Fruit fly (Drosophila melanogaster) whole organism, embryonic: Measurements from ENCODE around the gene eloF.

Experiments
- ATbp ChIP-seq: fragments of 200-800 bp; sonication (Bioruptor generic); optimal IDR thresholded peaks from 2 replicates; lab custom pipeline; 2017; ENCODE audit warnings: missing biosample characterization, mild to moderate bottlenecking, missing genetic modification characterization, missing genetic modification reagents
- C15 ChIP-seq: fragments of 200-800 bp; sonication (Bioruptor generic); IDR thresholded peaks from 3 replicates; pipeline ENCODE4 v1.3.6; 2022; ENCODE audit warnings: missing biosample characterization, missing genetic modification characterization
- CG10431 ChIP-seq: fragments of 200-800 bp; sonication (Bioruptor generic); optimal IDR thresholded peaks from 3 replicates; lab custom pipeline; 2018; ENCODE audit warnings: missing biosample characterization, mild to moderate bottlenecking, missing genetic modification characterization
- CG14965 ChIP-seq: fragments of 200-800 bp; sonication (Bioruptor generic); optimal IDR thresholded peaks from 2 replicates; lab custom pipeline; 2016; ENCODE audit warnings: missing biosample characterization, missing genetic modification characterization, borderline replicate concordance
- CG1603 ChIP-seq: fragments of 200-800 bp; sonication (Bioruptor generic); optimal IDR thresholded peaks from 2 replicates; lab custom pipeline; 2019; ENCODE audit warnings: missing biosample characterization, mild to moderate bottlenecking, missing genetic modification characterization, moderate library complexity
- CG31365 ChIP-seq: fragments of 200-800 bp; sonication (Bioruptor generic); optimal IDR thresholded peaks from 2 replicates; lab custom pipeline; 2018; ENCODE audit warnings: missing biosample characterization, mild to moderate bottlenecking, missing genetic modification characterization
- CG34224 ChIP-seq: fragments of 200-800 bp; sonication (Bioruptor generic); IDR thresholded peaks from 3 replicates; pipeline ENCODE4 v1.3.6; 2022; ENCODE audit warnings: missing biosample characterization, missing genetic modification characterization; ENCODE audit not compliant: partially characterized antibody
- CG3838 ChIP-seq: fragments of 200-800 bp; sonication (Bioruptor generic); optimal IDR thresholded peaks from 3 replicates; lab custom pipeline; 2016; ENCODE audit warnings: missing biosample characterization, missing genetic modification characterization
- CG4854 ChIP-seq: fragments of 200-800 bp; sonication (Bioruptor generic); optimal IDR thresholded peaks from 2 replicates; lab custom pipeline; 2016; ENCODE audit warnings: missing biosample characterization, missing genetic modification characterization, inconsistent platforms
- CG7987 ChIP-seq: fragments of 200-800 bp; sonication (Bioruptor generic); optimal IDR thresholded peaks from 2 replicates; lab custom pipeline; 2018; ENCODE audit warnings: missing biosample characterization, mild to moderate bottlenecking, missing genetic modification characterization, moderate library complexity
- CG8388 ChIP-seq: fragments of 200-800 bp; sonication (Bioruptor generic); optimal IDR thresholded peaks from 2 replicates; lab custom pipeline; 2019; ENCODE audit warnings: missing biosample characterization, mild to moderate bottlenecking, missing genetic modification characterization, moderate library complexity
- Dfd ChIP-seq, 2 experiments: fragments of >200 bp; optimal IDR thresholded peaks; 2 replicates each; lab custom pipeline; 2017; ENCODE audit warnings: missing biosample characterization in 2 of 2, missing genetic modification characterization in 2 of 2
- Dip3 ChIP-seq: fragments of 200-800 bp; sonication (Bioruptor generic); optimal IDR thresholded peaks from 3 replicates; lab custom pipeline; 2016; ENCODE audit warnings: missing biosample characterization, missing genetic modification characterization
- Dref ChIP-seq: fragments of 200-800 bp; sonication (Bioruptor generic); IDR thresholded peaks from 2 replicates; pipeline ENCODE4 v1.3.6; 2022; ENCODE audit warnings: missing biosample characterization, missing genetic modification characterization
- E2f1 ChIP-seq: fragments of 200-800 bp; sonication (Bioruptor generic); IDR thresholded peaks from 2 replicates; pipeline ENCODE4 v1.3.6; 2022; ENCODE audit warnings: missing biosample characterization, missing genetic modification characterization
- HLH3B ChIP-seq: fragments of 200-800 bp; sonication (Bioruptor generic); IDR thresholded peaks from 2 replicates; pipeline ENCODE4 v1.3.6; 2022; ENCODE audit warnings: missing biosample characterization, missing genetic modification characterization
- HmgZ ChIP-seq: fragments of 200-800 bp; sonication (Bioruptor generic); optimal IDR thresholded peaks from 2 replicates; lab custom pipeline; 2018; ENCODE audit warnings: missing biosample characterization, mild to moderate bottlenecking, missing genetic modification characterization
- Hr51 ChIP-seq, 2 experiments: fragments of 200-800 bp; sonication (Bioruptor generic); optimal IDR thresholded peaks; 2 replicates in 1 of 2; 3 replicates in 1 of 2; lab custom pipeline; 2016 to 2018; ENCODE audit warnings: missing biosample characterization in 2 of 2, missing genetic modification characterization in 2 of 2, mild to moderate bottlenecking in 1 of 2, moderate library complexity in 1 of 2
- Med ChIP-seq: fragments of 200-800 bp; sonication (Bioruptor generic); peaks from one replicate; lab custom pipeline; 2016; ENCODE audit warnings: missing biosample characterization, missing genetic modification characterization, mild to moderate bottlenecking, inconsistent platforms, moderate library complexity
- NK7.1 ChIP-seq: fragments of 200-800 bp; sonication (Bioruptor generic); optimal IDR thresholded peaks from 3 replicates; lab custom pipeline; 2016; ENCODE audit warnings: missing biosample characterization, missing genetic modification characterization
- Opbp ChIP-seq: fragments of 200-800 bp; sonication (Bioruptor generic); IDR thresholded peaks from 3 replicates; pipeline ENCODE4 v1.3.6; 2022; ENCODE audit warnings: missing biosample characterization, missing genetic modification characterization; ENCODE audit not compliant: partially characterized antibody
- Tbp ChIP-seq: fragments of >200 bp; optimal IDR thresholded peaks from 2 replicates; lab custom pipeline; 2018; ENCODE audit warnings: missing biosample characterization, missing genetic modification characterization
- ash1 ChIP-seq: fragments of 200-800 bp; sonication (Bioruptor generic); optimal IDR thresholded peaks from 2 replicates; lab custom pipeline; 2018; ENCODE audit warnings: missing biosample characterization, mild to moderate bottlenecking, missing genetic modification characterization
- bsh ChIP-seq, 2 experiments: fragments of 200-800 bp; sonication (Bioruptor generic); optimal IDR thresholded peaks; 2 replicates each; lab custom pipeline; 2017 to 2018; ENCODE audit warnings: mild to moderate bottlenecking in 2 of 2, missing biosample characterization in 2 of 2, missing genetic modification characterization in 2 of 2, moderate library complexity in 1 of 2
- ci ChIP-seq: fragments of 200-800 bp; sonication (Bioruptor generic); IDR thresholded peaks from 3 replicates; pipeline ENCODE4 v1.3.6; 2022; ENCODE audit warnings: missing biosample characterization, missing genetic modification characterization
- disco-r ChIP-seq: fragments of 200-800 bp; sonication (Bioruptor generic); optimal IDR thresholded peaks from 2 replicates; lab custom pipeline; 2016; ENCODE audit warnings: missing biosample characterization, missing genetic modification characterization
- dpn ChIP-seq, 2 experiments: fragments of 200-800 bp; sonication (Bioruptor generic); optimal IDR thresholded peaks; 3 replicates each; lab custom pipeline; 2016; ENCODE audit warnings: missing biosample characterization in 2 of 2, missing genetic modification characterization in 2 of 2
- emc ChIP-seq: fragments of 200-800 bp; sonication (Bioruptor generic); optimal IDR thresholded peaks from 2 replicates; lab custom pipeline; 2016; ENCODE audit warnings: missing biosample characterization, missing genetic modification characterization
- gsb ChIP-seq: fragments of 200-800 bp; sonication (Bioruptor generic); IDR thresholded peaks from 2 replicates; pipeline ENCODE4 v1.3.6; 2022; ENCODE audit warnings: missing biosample characterization, missing genetic modification characterization
- kay ChIP-seq: fragments of 200-800 bp; sonication (Bioruptor generic); optimal IDR thresholded peaks from 2 replicates; lab custom pipeline; 2016; ENCODE audit warnings: missing biosample characterization, missing genetic modification characterization
- ken ChIP-seq: fragments of 200-800 bp; sonication (Bioruptor generic); IDR thresholded peaks from 3 replicates; pipeline ENCODE4 v1.3.6; 2022; ENCODE audit warnings: missing biosample characterization, missing genetic modification characterization
- org-1 ChIP-seq: fragments of 200-800 bp; sonication (Bioruptor generic); optimal IDR thresholded peaks from 2 replicates; lab custom pipeline; 2017; ENCODE audit warnings: missing biosample characterization, missing genetic modification characterization
- phol ChIP-seq: fragments of 200-800 bp; sonication (Bioruptor generic); optimal IDR thresholded peaks from 3 replicates; lab custom pipeline; 2018; ENCODE audit warnings: missing biosample characterization, mild to moderate bottlenecking, missing genetic modification characterization, moderate library complexity
- repo ChIP-seq: fragments of 200-800 bp; sonication (Bioruptor generic); optimal IDR thresholded peaks from 2 replicates; lab custom pipeline; 2016; ENCODE audit warnings: missing biosample characterization, missing genetic modification characterization
- sd ChIP-seq: fragments of 200-800 bp; sonication (Bioruptor generic); optimal IDR thresholded peaks from 3 replicates; lab custom pipeline; 2018; ENCODE audit warnings: missing biosample characterization, mild to moderate bottlenecking, missing genetic modification characterization, moderate library complexity
- sens-2 ChIP-seq: fragments of 200-800 bp; sonication (Bioruptor generic); IDR thresholded peaks from 2 replicates; pipeline ENCODE4 v1.3.6; 2022; ENCODE audit warnings: missing biosample characterization, missing genetic modification characterization
- sima ChIP-seq: fragments of 200-800 bp; sonication (Bioruptor generic); optimal IDR thresholded peaks from 2 replicates; lab custom pipeline; 2016; ENCODE audit warnings: missing biosample characterization, missing genetic modification characterization
- sisA ChIP-seq: fragments of 200-800 bp; sonication (Bioruptor generic); IDR thresholded peaks from 2 replicates; pipeline ENCODE4 v1.3.6; 2022; ENCODE audit warnings: missing biosample characterization, missing genetic modification characterization
- ssp ChIP-seq: fragments of 200-800 bp; sonication (Bioruptor generic); IDR thresholded peaks from 2 replicates; pipeline ENCODE4 v1.3.6; 2022; ENCODE audit warnings: missing biosample characterization, missing genetic modification characterization
- zfh1 ChIP-seq: fragments of 200-800 bp; sonication (Bioruptor generic); IDR thresholded peaks from 3 replicates; pipeline ENCODE4 v1.3.6; 2022; ENCODE audit warnings: missing biosample characterization, missing genetic modification characterization

Gene eloF

DNA sequence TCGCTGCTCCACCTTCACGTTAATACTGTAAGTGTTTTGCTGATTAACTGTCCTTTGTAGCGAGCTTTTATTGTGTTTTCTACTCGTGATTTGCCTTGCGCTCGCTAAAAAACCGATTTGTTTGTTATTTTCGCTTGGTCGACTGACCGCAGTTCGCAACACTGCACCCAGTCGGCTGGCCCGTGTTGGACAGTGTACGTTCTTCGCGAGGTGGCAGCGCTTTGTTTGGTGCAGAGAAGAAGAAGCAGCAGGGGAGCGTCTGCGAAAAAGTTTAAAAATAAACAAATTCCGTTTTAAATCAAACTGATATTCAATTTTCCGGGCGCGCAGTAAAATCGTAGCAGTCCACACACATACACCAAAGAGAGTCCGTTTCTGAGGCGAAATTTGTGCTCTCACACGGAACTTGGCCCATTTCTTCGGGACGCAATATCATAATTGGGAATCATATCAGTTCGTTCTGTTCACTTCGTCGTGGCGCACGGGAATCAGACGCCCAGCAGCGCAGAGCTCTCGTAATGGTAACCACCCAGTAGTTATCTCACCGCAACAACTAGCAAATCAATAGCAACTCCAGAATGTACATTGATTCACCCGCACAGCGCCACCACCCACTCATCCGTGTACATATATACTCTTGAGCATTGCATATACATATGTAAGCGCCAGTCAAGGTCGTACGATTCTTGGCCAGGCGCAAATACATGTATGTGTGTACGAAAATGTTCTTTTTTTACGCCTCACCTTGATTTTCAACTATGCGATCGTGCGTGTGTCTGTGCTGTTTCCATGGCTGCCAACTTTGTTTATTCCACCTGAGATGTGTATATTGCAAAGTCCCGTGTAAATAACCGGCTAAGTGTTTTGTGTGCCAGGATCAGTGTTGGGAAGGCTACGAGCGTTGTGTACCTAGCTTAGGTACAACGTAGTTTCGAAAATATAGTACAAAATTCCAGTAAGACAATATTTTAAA is 46.1 kb upstream of the eloF start, which contains the start of gene Naa80 (continued):
- no peak for TF ChIP-seq Dfd (GFP tag; optimal IDR thresholded peaks at IDR 0.05; lab: Kevin White, UChicago)
- peak; percentile 9 for TF ChIP-seq Tbp
- peak; percentile 32 for TF ChIP-seq emc
- peak; percentile 31 for TF ChIP-seq NK7.1 (GFP tag; lab: Kevin White, UChicago)
- TF ChIP-seq ken (GFP tag; lab: Robert Waterston, UW), result peak; percentile 82
- TF ChIP-seq ssp (GFP tag; lab: Robert Waterston, UW), result peak; percentile 41; the same call in 1 of the 2 replicates
- TF ChIP-seq org-1, result no peak
- TF ChIP-seq kay, result peak; percentile 71
- peak; percentile 87 for TF ChIP-seq HmgZ (tag; lab: Kevin White, UChicago)
- peak in 1 of 2 experiments; percentile 35 for TF ChIP-seq bsh (GFP tag; optimal IDR thresholded peaks at IDR 0.05; lab: Kevin White, UChicago)
- peak in 1 of 2 experiments; percentile 85 for TF ChIP-seq Hr51 (GFP tag; optimal IDR thresholded peaks at IDR 0.05; lab: Kevin White, UChicago)
- no peak for TF ChIP-seq CG3838 (GFP tag; lab: Kevin White, UChicago)
- peak; percentile 83 for TF ChIP-seq Dip3 (GFP tag; lab: Kevin White, UChicago)
- TF ChIP-seq HLH3B (GFP tag; lab: Robert Waterston, UW), result peak; percentile 58
- TF ChIP-seq sens-2 (GFP tag; lab: Robert Waterston, UW), result no peak
- peak; percentile 59 for TF ChIP-seq Opbp (GFP tag; lab: Robert Waterston, UW)
- TF ChIP-seq phol, result peak; percentile 28

DNA sequence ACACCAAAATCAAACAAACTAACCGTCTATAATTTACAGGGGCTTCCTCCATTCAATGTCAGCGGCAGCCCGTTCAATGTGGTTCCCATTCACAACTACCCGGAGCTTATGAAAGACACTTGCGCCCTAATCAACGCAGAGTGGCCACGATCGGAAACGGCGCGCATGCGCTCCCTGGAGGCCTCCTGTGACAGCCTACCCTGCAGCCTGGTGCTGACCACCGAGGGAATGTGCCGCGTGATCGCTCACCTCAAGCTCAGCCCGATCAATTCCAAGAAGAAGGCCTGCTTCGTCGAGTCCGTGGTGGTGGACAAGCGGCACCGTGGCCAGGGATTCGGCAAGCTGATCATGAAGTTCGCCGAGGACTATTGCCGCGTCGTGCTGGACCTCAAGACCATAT is 45.1 kb upstream of the eloF start, which contains the start of gene MED6:
MED6 (minus strand) TSS at position 101 of the 400 bp plus-strand sequence.
- TF ChIP-seq Med (GFP tag; lab: Kevin White, UChicago), result peak; percentile 77
- TF ChIP-seq ATbp (GFP tag; lab: Kevin White, UChicago), result no peak
- TF ChIP-seq CG34224 (GFP tag; lab: Robert Waterston, UW), result no peak
- no peak for TF ChIP-seq repo (GFP tag; lab: Kevin White, UChicago)
- TF ChIP-seq CG4854 (GFP tag; lab: Kevin White, UChicago), result no peak
- TF ChIP-seq dpn (GFP tag; optimal IDR thresholded peaks at IDR 0.05; lab: Kevin White, UChicago), result no peak
- TF ChIP-seq CG1603 (tag; lab: Kevin White, UChicago), result no peak
- 0 out of 2 replicates have a peak, but pooled peaks have one; percentile 27 for TF ChIP-seq Dref (GFP tag; lab: Robert Waterston, UW)
- TF ChIP-seq gsb, result 0 out of 2 replicates have a peak, but pooled peaks have one; percentile 26
- no peak for TF ChIP-seq ash1
- no peak for TF ChIP-seq sima (GFP tag; lab: Kevin White, UChicago)
- TF ChIP-seq C15 (GFP tag; lab: Robert Waterston, UW), result no peak
- no peak for TF ChIP-seq CG10431 (GFP tag; lab: Kevin White, UChicago)
- TF ChIP-seq CG7987 (GFP tag; lab: Kevin White, UChicago), result no peak
- TF ChIP-seq zfh1, result no peak
- TF ChIP-seq CG8388 (GFP tag; lab: Kevin White, UChicago), result no peak
- TF ChIP-seq CG14965 (GFP tag; lab: Kevin White, UChicago), result no peak
- TF ChIP-seq E2f1, result no peak
- TF ChIP-seq CG31365 (tag; lab: Kevin White, UChicago), result no peak
- TF ChIP-seq ci (GFP tag; lab: Robert Waterston, UW), result 0 out of 3 replicates have a peak, but pooled peaks have one; percentile 7
- no peak for TF ChIP-seq sisA (GFP tag; lab: Robert Waterston, UW)
- TF ChIP-seq sd (tag; lab: Kevin White, UChicago), result no peak
- TF ChIP-seq disco-r (GFP tag; lab: Kevin White, UChicago), result no peak
